Fruit fly (Drosophila melanogaster): ENCODE data around the gene CG5151.

Gene CG5151

dm6 chr3L:16132067-16132418, 32.5 kb downstream of the CG5151 start (continued):
- TF ChIP-seq caup (GFP tag; optimal IDR thresholded peaks at IDR 0.05; ENCODE audit: severe bottlenecking): no peak
- TF ChIP-seq CG2875 (GFP tag; optimal IDR thresholded peaks at IDR 0.05): no peak
- TF ChIP-seq CG6272 (GFP tag; IDR thresholded peaks at IDR 0.05): no peak
- TF ChIP-seq CG10147 (GFP tag; optimal IDR thresholded peaks at IDR 0.05): no peak
- TF ChIP-seq en (GFP tag; optimal IDR thresholded peaks at IDR 0.05): no peak
- TF ChIP-seq crol (GFP tag; IDR thresholded peaks at IDR 0.05): no peak
- TF ChIP-seq gro (GFP tag; optimal IDR thresholded peaks at IDR 0.05): no peak
- no peak for TF ChIP-seq Abd-B (GFP tag; optimal IDR thresholded peaks at IDR 0.05)
- no peak for TF ChIP-seq bigmax (GFP tag; optimal IDR thresholded peaks at IDR 0.05)
- no peak for TF ChIP-seq zen2 (GFP tag; IDR thresholded peaks at IDR 0.05; ENCODE audit: partially characterized antibody)
- no peak for TF ChIP-seq luna (GFP tag; optimal IDR thresholded peaks at IDR 0.05)
- TF ChIP-seq CG9727 (GFP tag; optimal IDR thresholded peaks at IDR 0.05): no peak
- TF ChIP-seq nom (GFP tag; optimal IDR thresholded peaks at IDR 0.05): peak; percentile 9
- no peak for TF ChIP-seq CG15601 (tag; optimal IDR thresholded peaks at IDR 0.05)
- no peak for TF ChIP-seq shn (GFP tag; optimal IDR thresholded peaks at IDR 0.05)
- no peak for TF ChIP-seq Dref (GFP tag; IDR thresholded peaks at IDR 0.05)
- TF ChIP-seq ara (GFP tag; IDR thresholded peaks at IDR 0.05): no peak
- TF ChIP-seq Drgx (GFP tag; IDR thresholded peaks at IDR 0.05): 0 out of 2 replicates have a peak, but pooled peaks have one; percentile 29
- no peak for TF ChIP-seq bowl (GFP tag; IDR thresholded peaks at IDR 0.05)
- no peak for TF ChIP-seq CG17361 (GFP tag; IDR thresholded peaks at IDR 0.05)
- no peak for TF ChIP-seq kni (GFP tag; optimal IDR thresholded peaks at IDR 0.05)
- no peak for TF ChIP-seq Lhr (GFP tag; optimal IDR thresholded peaks at IDR 0.05)
- no peak for TF ChIP-seq Taf1 (GFP tag; IDR thresholded peaks at IDR 0.05)
- no peak for TF ChIP-seq Adf1 (GFP tag; IDR thresholded peaks at IDR 0.05)
- no peak for TF ChIP-seq CG30403 (GFP tag; optimal IDR thresholded peaks at IDR 0.05)
- no peak for TF ChIP-seq onecut (GFP tag; IDR thresholded peaks at IDR 0.05)
- TF ChIP-seq Dbx (GFP tag; IDR thresholded peaks at IDR 0.05): no peak
- no peak for TF ChIP-seq CG10565 (GFP tag; optimal IDR thresholded peaks at IDR 0.05)
- TF ChIP-seq slbo (GFP tag; IDR thresholded peaks at IDR 0.05): no peak
- no peak for TF ChIP-seq Deaf1 (tag; optimal IDR thresholded peaks at IDR 0.05)
- TF ChIP-seq CG12219 (GFP tag; optimal IDR thresholded peaks at IDR 0.05): no peak
- TF ChIP-seq Lim3 (GFP tag; IDR thresholded peaks at IDR 0.05): no peak
- TF ChIP-seq MESR4 (GFP tag; optimal IDR thresholded peaks at IDR 0.05): peak; percentile 60
- TF ChIP-seq tap (tag; optimal IDR thresholded peaks at IDR 0.05): no peak
- no peak for TF ChIP-seq D (optimal IDR thresholded peaks at IDR 0.05)
- TF ChIP-seq D (GFP tag; optimal IDR thresholded peaks at IDR 0.05): no peak
- TF ChIP-seq ftz-f1 (GFP tag; optimal IDR thresholded peaks at IDR 0.05): no peak
- no peak for TF ChIP-seq Tbp (GFP tag; optimal IDR thresholded peaks at IDR 0.05)
- no peak for TF ChIP-seq seq (GFP tag; IDR thresholded peaks at IDR 0.05)
- no peak for TF ChIP-seq mirr (GFP tag; optimal IDR thresholded peaks at IDR 0.05)
- no peak for TF ChIP-seq emc (GFP tag; optimal IDR thresholded peaks at IDR 0.05)
- peak; percentile 25; the same call in 1 of the 3 replicates for TF ChIP-seq CG34224 (GFP tag; IDR thresholded peaks at IDR 0.05; ENCODE audit: partially characterized antibody)
- no peak for TF ChIP-seq CG8765 (GFP tag; IDR thresholded peaks at IDR 0.05)
- TF ChIP-seq h (optimal IDR thresholded peaks at IDR 0.05): no peak
- TF ChIP-seq sisA (GFP tag; IDR thresholded peaks at IDR 0.05): no peak
- TF ChIP-seq cg (GFP tag; optimal IDR thresholded peaks at IDR 0.05): peak; percentile 57
- TF ChIP-seq CG5180 (GFP tag; optimal IDR thresholded peaks at IDR 0.05): no peak
- no peak for TF ChIP-seq Dad (GFP tag; optimal IDR thresholded peaks at IDR 0.05)
- TF ChIP-seq Doc3 (GFP tag; IDR thresholded peaks at IDR 0.05; ENCODE audit: partially characterized antibody): no peak
- TF ChIP-seq Rfx (GFP tag; IDR thresholded peaks at IDR 0.05): no peak
- no peak for TF ChIP-seq sens-2 (GFP tag; IDR thresholded peaks at IDR 0.05)
- TF ChIP-seq Atf6 (GFP tag; IDR thresholded peaks at IDR 0.05): no peak
- no peak for TF ChIP-seq jing (GFP tag; optimal IDR thresholded peaks at IDR 0.05)
